Worm (Caenorhabditis elegans): ENCODE measurements around the gene fbxa-201.

DNA sequence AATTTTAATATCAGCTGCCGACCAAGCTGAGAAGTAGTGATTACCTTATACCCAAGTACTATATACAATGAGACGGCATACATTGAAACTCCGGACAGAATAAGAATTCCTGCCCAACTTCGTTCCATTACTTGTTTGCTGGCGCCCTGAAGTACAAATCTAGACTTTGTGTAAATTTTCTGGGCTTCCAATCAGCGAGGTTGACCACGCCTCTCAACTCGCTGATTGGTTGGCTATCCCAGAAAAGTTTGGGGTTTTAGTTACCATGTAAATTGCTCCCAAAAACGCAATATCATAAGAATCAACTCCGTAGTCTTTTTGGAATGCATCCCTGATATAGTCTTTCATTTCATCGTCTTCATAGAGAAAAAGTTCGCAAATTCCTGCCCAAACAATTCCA is 19.9 kb upstream of the fbxa-201 start:
- TF ChIP-seq R02D3.7 (tag; optimal IDR thresholded peaks at IDR 0.05) (no peak), F44E2.7 (GFP tag; IDR thresholded peaks at IDR 0.05) (no peak), ces-1 (GFP tag; optimal IDR thresholded peaks at IDR 0.05) (no peak), hif-1 (tag; optimal IDR thresholded peaks at IDR 0.05) (no peak), ztf-11 (tag; optimal IDR thresholded peaks at IDR 0.05) (no peak), madf-9 (GFP tag; conservative IDR thresholded peaks at IDR 0.05) (no peak)

All from whole organism, L4 larva.